Fruit fly (Drosophila melanogaster): Measurements from ENCODE around the gene CG31140.

The CG31140 gene

dm6 chr3R:24006449-24007159 is 43.6 kb downstream of the CG31140 start (continued):
- no peak for TF ChIP-seq dimm (GFP tag; IDR thresholded peaks at IDR 0.05)
- 0 out of 2 replicates have a peak, but pooled peaks have one; percentile 11 for TF ChIP-seq seq (GFP tag; IDR thresholded peaks at IDR 0.05)
- TF ChIP-seq ATbp (GFP tag; optimal IDR thresholded peaks at IDR 0.05): no peak
- peak; percentile 1 for TF ChIP-seq CG1832 (GFP tag; optimal IDR thresholded peaks at IDR 0.05)
- TF ChIP-seq CG9932 (GFP tag; IDR thresholded peaks at IDR 0.05): no peak
- no peak for TF ChIP-seq C15 (GFP tag; IDR thresholded peaks at IDR 0.05)
- TF ChIP-seq lmd (GFP tag; IDR thresholded peaks at IDR 0.05): peak; percentile 38; the same call in 1 of the 2 replicates
- no peak for TF ChIP-seq bab2 (GFP tag; optimal IDR thresholded peaks at IDR 0.05)
- TF ChIP-seq CG11247 (GFP tag; IDR thresholded peaks at IDR 0.05): no peak
- no peak for TF ChIP-seq lbe (GFP tag; optimal IDR thresholded peaks at IDR 0.05)
- no peak for TF ChIP-seq CG18764 (GFP tag; optimal IDR thresholded peaks at IDR 0.05)
- TF ChIP-seq CG10209 (GFP tag; optimal IDR thresholded peaks at IDR 0.05): no peak
- no peak for TF ChIP-seq dati (GFP tag; IDR thresholded peaks at IDR 0.05)
- TF ChIP-seq hb (GFP tag; IDR thresholded peaks at IDR 0.05; ENCODE audit: partially characterized antibody): no peak
- TF ChIP-seq Elba2 (GFP tag; optimal IDR thresholded peaks at IDR 0.05): no peak
- no peak for TF ChIP-seq pros (GFP tag; optimal IDR thresholded peaks at IDR 0.05)
- peak; percentile 82 for TF ChIP-seq sens (GFP tag)
- TF ChIP-seq CG4328 (GFP tag; optimal IDR thresholded peaks at IDR 0.05): no peak
- no peak for TF ChIP-seq CG31388 (GFP tag; optimal IDR thresholded peaks at IDR 0.05)
- TF ChIP-seq NK7.1 (GFP tag; optimal IDR thresholded peaks at IDR 0.05): no peak
- TF ChIP-seq CG7556 (GFP tag; optimal IDR thresholded peaks at IDR 0.05): no peak
- TF ChIP-seq Poxn (GFP tag; IDR thresholded peaks at IDR 0.05): no peak
- TF ChIP-seq fd102C (GFP tag; optimal IDR thresholded peaks at IDR 0.05): no peak
- TF ChIP-seq Abd-B (GFP tag; optimal IDR thresholded peaks at IDR 0.05): no peak
- TF ChIP-seq CG3726 (GFP tag; IDR thresholded peaks at IDR 0.05): no peak
- no peak for TF ChIP-seq Dip3 (GFP tag; optimal IDR thresholded peaks at IDR 0.05)
- TF ChIP-seq twi (tag; optimal IDR thresholded peaks at IDR 0.05): no peak
- no peak for TF ChIP-seq CG17912 (GFP tag; optimal IDR thresholded peaks at IDR 0.05)
- no peak for TF ChIP-seq MTF-1 (GFP tag; optimal IDR thresholded peaks at IDR 0.05; ENCODE audit: borderline replicate concordance)
- TF ChIP-seq CG14014 (GFP tag; IDR thresholded peaks at IDR 0.05): 0 out of 2 replicates have a peak, but pooled peaks have one; percentile 17
- no peak for TF ChIP-seq CG10462 (GFP tag; optimal IDR thresholded peaks at IDR 0.05)
- no peak for TF ChIP-seq BtbVII (GFP tag; optimal IDR thresholded peaks at IDR 0.05)
- peak; percentile 7 for TF ChIP-seq Oli (tag; optimal IDR thresholded peaks at IDR 0.05)
- TF ChIP-seq PHDP (tag; optimal IDR thresholded peaks at IDR 0.05): no peak
- TF ChIP-seq odd (GFP tag; optimal IDR thresholded peaks at IDR 0.05): no peak
- TF ChIP-seq dm (GFP tag; optimal IDR thresholded peaks at IDR 0.05): no peak
- 0 out of 3 replicates have a peak, but pooled peaks have one; percentile 11 for TF ChIP-seq CG11456 (GFP tag; IDR thresholded peaks at IDR 0.05)
- no peak for TF ChIP-seq Spps (tag; optimal IDR thresholded peaks at IDR 0.05)
- no peak for TF ChIP-seq Dref (GFP tag; IDR thresholded peaks at IDR 0.05)
- TF ChIP-seq phol (tag; optimal IDR thresholded peaks at IDR 0.05): no peak
- no peak for TF ChIP-seq CG32767 (GFP tag; IDR thresholded peaks at IDR 0.05)
- TF ChIP-seq esg (GFP tag; conservative IDR thresholded peaks at IDR 0.05): no peak
- peak; percentile 5 for TF ChIP-seq CG1603 (tag; optimal IDR thresholded peaks at IDR 0.05)
- TF ChIP-seq CG8944 (GFP tag; optimal IDR thresholded peaks at IDR 0.05): no peak
- no peak for TF ChIP-seq zen2 (GFP tag; IDR thresholded peaks at IDR 0.05; ENCODE audit: partially characterized antibody)
- no peak for TF ChIP-seq Antp (GFP tag; optimal IDR thresholded peaks at IDR 0.05)
- TF ChIP-seq Sry-β (GFP tag; optimal IDR thresholded peaks at IDR 0.05): peak; percentile 96
- TF ChIP-seq Tbp (GFP tag; optimal IDR thresholded peaks at IDR 0.05): no peak
- no peak for TF ChIP-seq mld (GFP tag; IDR thresholded peaks at IDR 0.05; ENCODE audit: partially characterized antibody)
- no peak for TF ChIP-seq CG30403 (GFP tag; optimal IDR thresholded peaks at IDR 0.05)
- TF ChIP-seq Hr3 (GFP tag; optimal IDR thresholded peaks at IDR 0.05): no peak

Data from whole organism, embryonic.